Fruit fly (Drosophila melanogaster) whole organism, embryonic: ENCODE results near the gene CG12056.

Experiments
- Asciz ChIP-seq: fragments of 200-800 bp; sonication (Bioruptor generic); optimal IDR thresholded peaks from 2 replicates; lab custom pipeline; 2017; ENCODE audit warnings: missing biosample characterization, mild to moderate bottlenecking, missing genetic modification characterization, missing genetic modification reagents
- CG10209 ChIP-seq: fragments of 200-800 bp; sonication (Bioruptor generic); optimal IDR thresholded peaks from 3 replicates; lab custom pipeline; 2017; ENCODE audit warnings: missing biosample characterization, mild to moderate bottlenecking, missing genetic modification characterization, missing genetic modification reagents
- CG13123 ChIP-seq: fragments of 200-800 bp; sonication (Bioruptor generic); optimal IDR thresholded peaks from 2 replicates; lab custom pipeline; 2016; ENCODE audit warnings: missing biosample characterization, missing genetic modification characterization
- CG17186 ChIP-seq: fragments of 200-800 bp; sonication (Bioruptor generic); optimal IDR thresholded peaks from 3 replicates; lab custom pipeline; 2017; ENCODE audit warnings: missing biosample characterization, missing genetic modification reagents, missing genetic modification characterization
- CG17359 ChIP-seq: fragments of 200-800 bp; sonication (Bioruptor generic); optimal IDR thresholded peaks from 3 replicates; lab custom pipeline; 2018; ENCODE audit warnings: missing biosample characterization, mild to moderate bottlenecking, missing genetic modification characterization, moderate library complexity
- CG3847 ChIP-seq: fragments of 200-800 bp; sonication (Bioruptor generic); IDR thresholded peaks from 2 replicates; pipeline ENCODE4 v1.3.6; 2022; ENCODE audit warnings: missing biosample characterization, missing genetic modification characterization
- CG3995 ChIP-seq: fragments of 200-800 bp; sonication (Bioruptor generic); optimal IDR thresholded peaks from 3 replicates; lab custom pipeline; 2016; ENCODE audit warnings: missing biosample characterization, missing genetic modification characterization
- CG4854 ChIP-seq: fragments of 200-800 bp; sonication (Bioruptor generic); optimal IDR thresholded peaks from 2 replicates; lab custom pipeline; 2016; ENCODE audit warnings: missing biosample characterization, missing genetic modification characterization, inconsistent platforms
- CG7271 ChIP-seq: fragments of 200-800 bp; sonication (Bioruptor generic); optimal IDR thresholded peaks from 2 replicates; lab custom pipeline; 2018; ENCODE audit warnings: missing biosample characterization, mild to moderate bottlenecking, missing genetic modification characterization, moderate library complexity
- CG7928 ChIP-seq: fragments of 200-800 bp; sonication (Bioruptor generic); optimal IDR thresholded peaks from 2 replicates; lab custom pipeline; 2017; ENCODE audit warnings: missing biosample characterization, mild to moderate bottlenecking, missing genetic modification characterization
- CG8478 ChIP-seq: fragments of >200 bp; optimal IDR thresholded peaks from 2 replicates; lab custom pipeline; 2018
- CG9437 ChIP-seq: fragments of 200-800 bp; sonication (Bioruptor generic); optimal IDR thresholded peaks from 2 replicates; lab custom pipeline; 2018; ENCODE audit warnings: missing biosample characterization, mild to moderate bottlenecking, missing genetic modification characterization
- CG9609 ChIP-seq: fragments of 200-800 bp; sonication (Bioruptor generic); optimal IDR thresholded peaks from 3 replicates; lab custom pipeline; 2016; ENCODE audit warnings: missing biosample characterization, missing genetic modification characterization
- CG9817 ChIP-seq: fragments of 200-800 bp; sonication (Bioruptor generic); optimal IDR thresholded peaks from 2 replicates; lab custom pipeline; 2018; ENCODE audit warnings: missing biosample characterization, mild to moderate bottlenecking, missing genetic modification characterization, moderate library complexity
- Dip2 ChIP-seq: fragments of 200-800 bp; sonication (Bioruptor generic); IDR thresholded peaks from 2 replicates; pipeline ENCODE4 v1.3.6; 2022; ENCODE audit warnings: missing biosample characterization, missing genetic modification characterization
- E2f1 ChIP-seq: fragments of 200-800 bp; sonication (Bioruptor generic); IDR thresholded peaks from 2 replicates; pipeline ENCODE4 v1.3.6; 2022; ENCODE audit warnings: missing biosample characterization, missing genetic modification characterization
- E2f2 ChIP-seq: fragments of 200-800 bp; sonication (Bioruptor generic); IDR thresholded peaks from 2 replicates; pipeline ENCODE4 v1.3.6; 2022; ENCODE audit warnings: missing biosample characterization, missing genetic modification characterization
- Eip74EF ChIP-seq, 2 experiments: fragments of 200-800 bp in 1 of 2; fragments of >200 bp in 1 of 2; sonication (Bioruptor generic) in 1 of 2; optimal IDR thresholded peaks; 2 replicates each; lab custom pipeline; 2017 to 2019; ENCODE audit warnings: missing biosample characterization in 2 of 2, missing genetic modification characterization in 2 of 2, mild to moderate bottlenecking in 1 of 2, moderate library complexity in 1 of 2
- Ets65A ChIP-seq: fragments of 200-800 bp; sonication (Bioruptor generic); peaks from one replicate; lab custom pipeline; 2016; ENCODE audit warnings: missing biosample characterization, missing genetic modification characterization
- Fer2 ChIP-seq: fragments of 200-800 bp; sonication (Bioruptor generic); optimal IDR thresholded peaks from 2 replicates; lab custom pipeline; 2018; ENCODE audit warnings: missing biosample characterization, mild to moderate bottlenecking, missing genetic modification characterization, moderate library complexity
- H2.0 ChIP-seq: fragments of 200-800 bp; sonication (Bioruptor generic); IDR thresholded peaks from 2 replicates; pipeline ENCODE4 v1.3.6; 2022; ENCODE audit warnings: missing biosample characterization, missing genetic modification characterization
- Hey ChIP-seq: fragments of 200-800 bp; sonication (Bioruptor generic); optimal IDR thresholded peaks from 3 replicates; lab custom pipeline; 2018; ENCODE audit warnings: missing biosample characterization, mild to moderate bottlenecking, missing genetic modification characterization
- Hr51 ChIP-seq, 2 experiments: fragments of 200-800 bp; sonication (Bioruptor generic); optimal IDR thresholded peaks; 2 replicates in 1 of 2; 3 replicates in 1 of 2; lab custom pipeline; 2016 to 2018; ENCODE audit warnings: missing biosample characterization in 2 of 2, missing genetic modification characterization in 2 of 2, mild to moderate bottlenecking in 1 of 2, moderate library complexity in 1 of 2
- Mad ChIP-seq: fragments of 200-800 bp; sonication (Bioruptor generic); optimal IDR thresholded peaks from 2 replicates; lab custom pipeline; 2016; ENCODE audit warnings: missing biosample characterization, missing genetic modification characterization
- NFAT ChIP-seq: fragments of 200-800 bp; sonication (Bioruptor generic); IDR thresholded peaks from 2 replicates; pipeline ENCODE4 v1.3.6; 2022; ENCODE audit warnings: missing biosample characterization, missing genetic modification characterization
- NK7.1 ChIP-seq: fragments of 200-800 bp; sonication (Bioruptor generic); optimal IDR thresholded peaks from 3 replicates; lab custom pipeline; 2016; ENCODE audit warnings: missing biosample characterization, missing genetic modification characterization
- Pdp1 ChIP-seq, 2 experiments: fragments of 200-800 bp; sonication (Bioruptor generic); optimal IDR thresholded peaks; 3 replicates each; lab custom pipeline; 2016; ENCODE audit warnings: missing biosample characterization in 2 of 2, missing genetic modification characterization in 2 of 2, mild to moderate bottlenecking in 1 of 2, moderate library complexity in 1 of 2
- Taf1 ChIP-seq: fragments of 200-800 bp; sonication (Bioruptor generic); IDR thresholded peaks from 2 replicates; pipeline ENCODE4 v1.3.6; 2022; ENCODE audit warnings: missing biosample characterization, missing genetic modification characterization
- Usf ChIP-seq: fragments of 200-800 bp; sonication (Bioruptor generic); optimal IDR thresholded peaks from 2 replicates; lab custom pipeline; 2017; ENCODE audit warnings: missing genotype, missing biosample characterization, missing genetic modification characterization
- ara ChIP-seq: fragments of 200-800 bp; sonication (Bioruptor generic); IDR thresholded peaks from 2 replicates; pipeline ENCODE4 v1.3.6; 2022; ENCODE audit warnings: missing biosample characterization, missing genetic modification characterization
- bowl ChIP-seq: fragments of 200-800 bp; sonication (Bioruptor generic); IDR thresholded peaks from 2 replicates; pipeline ENCODE4 v1.3.6; 2022; ENCODE audit warnings: missing biosample characterization, missing genetic modification characterization
- bsh ChIP-seq, 2 experiments: fragments of 200-800 bp; sonication (Bioruptor generic); optimal IDR thresholded peaks; 2 replicates each; lab custom pipeline; 2017 to 2018; ENCODE audit warnings: mild to moderate bottlenecking in 2 of 2, missing biosample characterization in 2 of 2, missing genetic modification characterization in 2 of 2, moderate library complexity in 1 of 2
- cato ChIP-seq: fragments of 200-800 bp; sonication (Bioruptor generic); optimal IDR thresholded peaks from 2 replicates; lab custom pipeline; 2016; ENCODE audit warnings: missing biosample characterization, missing genetic modification characterization, borderline replicate concordance
- chif ChIP-seq, 2 experiments: fragments of 200-800 bp; sonication (Bioruptor generic); optimal IDR thresholded peaks; 3 replicates each; lab custom pipeline; 2016; ENCODE audit warnings: missing biosample characterization in 2 of 2, missing genetic modification characterization in 2 of 2
- dpn ChIP-seq, 2 experiments: fragments of 200-800 bp; sonication (Bioruptor generic); optimal IDR thresholded peaks; 3 replicates each; lab custom pipeline; 2016; ENCODE audit warnings: missing biosample characterization in 2 of 2, missing genetic modification characterization in 2 of 2
- en ChIP-seq: fragments of 200-800 bp; sonication (Bioruptor generic); optimal IDR thresholded peaks from 2 replicates; lab custom pipeline; 2016; ENCODE audit warnings: missing biosample characterization, missing genetic modification characterization
- fd64A ChIP-seq: fragments of 200-800 bp; sonication (Bioruptor generic); optimal IDR thresholded peaks from 3 replicates; lab custom pipeline; 2018; ENCODE audit warnings: missing biosample characterization, mild to moderate bottlenecking, missing genetic modification characterization
- grau ChIP-seq: fragments of 200-800 bp; optimal IDR thresholded peaks from 3 replicates; lab custom pipeline; 2019; ENCODE audit warnings: missing biosample characterization, mild to moderate bottlenecking, missing genetic modification characterization, moderate library complexity
- jigr1 ChIP-seq: fragments of 200-800 bp; sonication (Bioruptor generic); IDR thresholded peaks from 3 replicates; pipeline ENCODE4 v1.3.6; 2022; ENCODE audit warnings: missing biosample characterization, missing genetic modification characterization
- kay ChIP-seq: fragments of 200-800 bp; sonication (Bioruptor generic); optimal IDR thresholded peaks from 2 replicates; lab custom pipeline; 2016; ENCODE audit warnings: missing biosample characterization, missing genetic modification characterization
- lola ChIP-seq, 3 experiments: fragments of >200 bp in 2 of 3; fragments of 200-800 bp in 1 of 3; sonication (Bioruptor generic) in 1 of 3; optimal IDR thresholded peaks; 2 replicates each; lab custom pipeline; 2017 to 2019; ENCODE audit warnings: missing biosample characterization in 3 of 3, missing genetic modification characterization in 3 of 3, mild to moderate bottlenecking in 1 of 3, moderate library complexity in 1 of 3
- luna ChIP-seq: fragments of 200-800 bp; sonication (Bioruptor generic); optimal IDR thresholded peaks from 2 replicates; lab custom pipeline; 2016; ENCODE audit warnings: missing biosample characterization, missing genetic modification characterization
- mam ChIP-seq: fragments of 200-800 bp; sonication (Bioruptor generic); optimal IDR thresholded peaks from 3 replicates; lab custom pipeline; 2016; ENCODE audit warnings: missing biosample characterization, missing genetic modification characterization
- pho ChIP-seq: fragments of 200-800 bp; sonication (Bioruptor generic); optimal IDR thresholded peaks from 2 replicates; lab custom pipeline; 2016; ENCODE audit warnings: missing biosample characterization, missing genetic modification characterization
- pros ChIP-seq: fragments of 200-800 bp; sonication (Bioruptor generic); optimal IDR thresholded peaks from 3 replicates; lab custom pipeline; 2019; ENCODE audit warnings: missing biosample characterization, mild to moderate bottlenecking, missing genetic modification characterization, moderate library complexity
- pum ChIP-seq: fragments of 200-800 bp; sonication (Bioruptor generic); optimal IDR thresholded peaks from 2 replicates; lab custom pipeline; 2016; ENCODE audit warnings: missing biosample characterization, missing genetic modification characterization
- ranshi ChIP-seq: fragments of 200-800 bp; sonication (Bioruptor generic); IDR thresholded peaks from 2 replicates; pipeline ENCODE4 v1.3.6; 2022; ENCODE audit warnings: missing biosample characterization, missing genetic modification characterization
- row ChIP-seq: fragments of 200-800 bp; sonication (Bioruptor generic); IDR thresholded peaks from 3 replicates; pipeline ENCODE4 v1.3.6; 2022; ENCODE audit warnings: missing biosample characterization, missing genetic modification characterization
- sens ChIP-seq: fragments of 200-800 bp; sonication (Bioruptor generic); peaks from one replicate; lab custom pipeline; 2016; ENCODE audit warnings: missing biosample characterization, missing genetic modification characterization
- sqz ChIP-seq: fragments of 200-800 bp; sonication (Bioruptor generic); optimal IDR thresholded peaks from 3 replicates; lab custom pipeline; 2018; ENCODE audit warnings: missing biosample characterization, mild to moderate bottlenecking, missing genetic modification characterization
- ttk ChIP-seq: fragments of 200-800 bp; sonication (Bioruptor generic); IDR thresholded peaks from 2 replicates; pipeline ENCODE4 v2.1.2; 2022; ENCODE audit warnings: missing biosample characterization, missing genetic modification characterization
- usp ChIP-seq: fragments of >200 bp; optimal IDR thresholded peaks from 2 replicates; lab custom pipeline; 2017; ENCODE audit warnings: missing biosample characterization, missing genetic modification characterization
- z ChIP-seq: fragments of 200-800 bp; sonication (Bioruptor generic); IDR thresholded peaks from 3 replicates; pipeline ENCODE4 v1.3.6; 2022; ENCODE audit warnings: missing biosample characterization, missing genetic modification characterization

Gene CG12056

DNA sequence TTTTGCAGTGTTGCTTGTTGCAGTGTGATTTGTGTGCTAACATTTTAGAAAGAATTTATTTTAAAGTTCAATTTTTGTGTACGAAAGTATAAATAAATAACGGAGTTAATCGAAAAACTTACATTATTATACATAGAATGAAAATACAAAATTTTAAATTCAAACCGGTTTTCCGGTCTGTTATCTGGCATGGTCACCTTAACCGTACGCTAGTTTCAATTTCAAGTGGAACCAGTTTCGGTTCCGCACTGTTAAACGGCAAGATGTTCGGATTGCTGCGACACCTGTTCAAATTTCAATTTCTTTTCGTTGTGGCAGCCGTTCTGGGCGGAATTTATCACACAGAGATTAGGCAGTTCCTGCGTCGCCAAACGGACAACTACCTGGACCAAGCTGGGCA lies at the start of gene CG12056:
CG12056 (plus strand) TSS at position 241 of the 400 bp plus-strand sequence.
- TF ChIP-seq sqz (GFP tag; lab: Kevin White, UChicago) (no peak), bsh (GFP tag; optimal IDR thresholded peaks at IDR 0.05; lab: Kevin White, UChicago) (no peak), Eip74EF (GFP tag; optimal IDR thresholded peaks at IDR 0.05; lab: Kevin White, UChicago) (no peak), row (peak; percentile 12; the same call in 1 of the 3 replicates), CG17186 (GFP tag; lab: Kevin White, UChicago) (peak; percentile 91), Dip2 (GFP tag; lab: Robert Waterston, UW) (no peak), bowl (GFP tag; lab: Robert Waterston, UW) (no peak), Taf1 (GFP tag; lab: Robert Waterston, UW) (no peak), jigr1 (GFP tag; lab: Robert Waterston, UW) (no peak), z (GFP tag; lab: Robert Waterston, UW) (no peak), Usf (GFP tag; lab: Kevin White, UChicago) (no peak), usp (GFP tag; lab: Kevin White, UChicago) (no peak), Hr51 (GFP tag; optimal IDR thresholded peaks at IDR 0.05; lab: Kevin White, UChicago) (no peak), ranshi (peak; percentile 57; the same call in 1 of the 2 replicates), chif (GFP tag; optimal IDR thresholded peaks at IDR 0.05; lab: Kevin White, UChicago) (no peak), mam (GFP tag; lab: Kevin White, UChicago) (no peak), CG8478 (lab: Kevin White, UChicago) (no peak), pho (GFP tag; lab: Kevin White, UChicago) (no peak), ara (GFP tag; lab: Robert Waterston, UW) (no peak), CG10209 (no peak), CG3995 (GFP tag; lab: Kevin White, UChicago) (no peak), CG9609 (GFP tag; lab: Kevin White, UChicago) (no peak), kay (GFP tag; lab: Kevin White, UChicago) (no peak), fd64A (GFP tag; lab: Kevin White, UChicago) (no peak), ttk (GFP tag; lab: Robert Waterston, UW) (no peak), CG4854 (GFP tag; lab: Kevin White, UChicago) (no peak), Asciz (no peak), E2f2 (peak; percentile 61), CG3847 (no peak), Mad (GFP tag; lab: Kevin White, UChicago) (no peak), CG9437 (GFP tag; lab: Kevin White, UChicago) (no peak), pum (no peak), NK7.1 (GFP tag; lab: Kevin White, UChicago) (no peak), H2.0 (GFP tag; lab: Robert Waterston, UW) (no peak), pros (GFP tag; lab: Kevin White, UChicago) (no peak), grau (tag; lab: Kevin White, UChicago) (peak; percentile 22), sens (no peak), luna (GFP tag; lab: Kevin White, UChicago) (no peak), CG17359 (tag; lab: Kevin White, UChicago) (no peak), Hey (tag; lab: Kevin White, UChicago) (no peak), CG13123 (no peak), Fer2 (no peak), en (no peak), dpn (GFP tag; optimal IDR thresholded peaks at IDR 0.05; lab: Kevin White, UChicago) (no peak), E2f1 (GFP tag; lab: Robert Waterston, UW) (no peak), CG9817 (tag; lab: Kevin White, UChicago) (no peak), CG7928 (GFP tag; lab: Kevin White, UChicago) (no peak), NFAT (GFP tag; lab: Robert Waterston, UW) (no peak), Pdp1 (GFP tag; optimal IDR thresholded peaks at IDR 0.05; lab: Kevin White, UChicago) (no peak), lola (GFP tag; optimal IDR thresholded peaks at IDR 0.05; lab: Kevin White, UChicago) (no peak), cato (no peak), CG7271 (tag; lab: Kevin White, UChicago) (no peak), Ets65A (GFP tag; lab: Kevin White, UChicago) (peak; percentile 20)
